Worm (Caenorhabditis elegans) whole organism, late embryonic: ENCODE data around the gene tebp-2.
A peak's percentile ranks its signal among the peaks of the same experiment; 100 is the strongest.

Source experiments
- K02D7.2 ChIP-seq: sonication (generic microtip); optimal IDR thresholded peaks from 2 replicates; lab custom pipeline; 2017; ENCODE audit warnings: mild to moderate bottlenecking, missing genetic modification characterization, missing compliant biosample characterization
- ahr-1 ChIP-seq: sonication (generic microtip); optimal IDR thresholded peaks from 2 replicates; lab custom pipeline; 2016; ENCODE audit warnings: missing genetic modification characterization, missing compliant biosample characterization
- ceh-18 ChIP-seq: sonication (generic microtip); optimal IDR thresholded peaks from 2 replicates; lab custom pipeline; 2016; ENCODE audit warnings: missing genetic modification characterization, missing compliant biosample characterization
- ceh-19 ChIP-seq: fragments of 200-800 bp; sonication (Bioruptor generic); optimal IDR thresholded peaks from 2 replicates; lab custom pipeline; 2018; ENCODE audit warnings: mild to moderate bottlenecking, missing genetic modification characterization, missing compliant biosample characterization
- ceh-34 ChIP-seq: sonication (generic microtip); optimal IDR thresholded peaks from 2 replicates; lab custom pipeline; 2016; ENCODE audit warnings: mild to moderate bottlenecking, missing genetic modification characterization, missing compliant biosample characterization
- dmd-4 ChIP-seq: sonication (generic microtip); optimal IDR thresholded peaks from 2 replicates; lab custom pipeline; 2016; ENCODE audit warnings: borderline replicate concordance, missing genetic modification characterization, missing compliant biosample characterization
- dve-1 ChIP-seq: sonication (generic microtip); optimal IDR thresholded peaks from 2 replicates; lab custom pipeline; 2017; ENCODE audit warnings: antibody characterized with exemption, mild to moderate bottlenecking, missing genetic modification characterization, missing compliant biosample characterization
- elt-4 ChIP-seq: sonication (generic microtip); optimal IDR thresholded peaks from 2 replicates; lab custom pipeline; 2016; ENCODE audit warnings: missing genetic modification characterization, missing compliant biosample characterization
- hlh-15 ChIP-seq: sonication (generic microtip); optimal IDR thresholded peaks from 2 replicates; lab custom pipeline; 2016; ENCODE audit warnings: missing genetic modification characterization, missing compliant biosample characterization
- hlh-30 ChIP-seq: sonication (generic microtip); optimal IDR thresholded peaks from 2 replicates; lab custom pipeline; 2017; ENCODE audit warnings: antibody characterized with exemption, missing genetic modification characterization, missing compliant biosample characterization; ENCODE audit not compliant: insufficient read depth
- hlh-8 ChIP-seq: sonication (generic microtip); optimal IDR thresholded peaks from 2 replicates; lab custom pipeline; 2016; ENCODE audit warnings: missing genotype, missing genetic modification characterization, missing compliant biosample characterization
- lim-6 ChIP-seq: sonication (generic microtip); optimal IDR thresholded peaks from 2 replicates; lab custom pipeline; 2016; ENCODE audit warnings: missing genetic modification characterization, missing compliant biosample characterization
- npax-4 ChIP-seq: sonication (generic microtip); optimal IDR thresholded peaks from 2 replicates; lab custom pipeline; 2016; ENCODE audit warnings: missing genetic modification characterization, missing compliant biosample characterization
- pha-4 ChIP-seq: fragments of 150-350 bp; optimal IDR thresholded peaks from 2 replicates; lab custom pipeline; 2018; ENCODE audit warnings: missing biosample characterization, missing genetic modification reagents, missing genetic modification characterization
- pqm-1 ChIP-seq: sonication (generic microtip); optimal IDR thresholded peaks from 2 replicates; lab custom pipeline; 2016; ENCODE audit warnings: missing genetic modification characterization, missing compliant biosample characterization
- ref-2 ChIP-seq: sonication (generic microtip); optimal IDR thresholded peaks from 2 replicates; lab custom pipeline; 2016; ENCODE audit warnings: missing genetic modification characterization, missing compliant biosample characterization
- rnt-1 ChIP-seq: sonication (generic microtip); optimal IDR thresholded peaks from 2 replicates; lab custom pipeline; 2016; ENCODE audit warnings: missing genetic modification characterization, missing compliant biosample characterization
- sdc-2 ChIP-seq: sonication (generic microtip); optimal IDR thresholded peaks from 2 replicates; lab custom pipeline; 2016; ENCODE audit warnings: missing genotype, missing genetic modification characterization, missing compliant biosample characterization
- syd-9 ChIP-seq: sonication (generic microtip); optimal IDR thresholded peaks from 2 replicates; lab custom pipeline; 2016; ENCODE audit warnings: mild to moderate bottlenecking, missing genetic modification characterization, moderate library complexity, missing compliant biosample characterization
- ttx-3 ChIP-seq: sonication (generic microtip); optimal IDR thresholded peaks from 2 replicates; lab custom pipeline; 2016; ENCODE audit warnings: missing genetic modification reagents, missing genetic modification characterization, missing compliant biosample characterization
- unc-42 ChIP-seq: sonication (generic microtip); optimal IDR thresholded peaks from 2 replicates; lab custom pipeline; 2016; ENCODE audit warnings: missing genotype, missing genetic modification characterization, missing compliant biosample characterization
- unc-55 ChIP-seq: sonication (generic microtip); optimal IDR thresholded peaks from 2 replicates; lab custom pipeline; 2017; ENCODE audit warnings: missing biosample characterization, missing genetic modification reagents, missing genetic modification characterization
- zip-5 ChIP-seq: sonication (generic microtip); optimal IDR thresholded peaks from 2 replicates; lab custom pipeline; 2016; ENCODE audit warnings: missing genetic modification characterization, missing compliant biosample characterization

Gene tebp-2

ce11 chrIV:5587964-5588860 is 46.8 kb downstream of the tebp-2 start:
- TF ChIP-seq dmd-4 (tag; lab: Kevin White, UChicago) (no peak), hlh-30 (tag; lab: Kevin White, UChicago) (peak; percentile 32)

ce11 chrIV:5590120-5590519 is 48.7 kb downstream of the tebp-2 start:
- TF ChIP-seq ttx-3: no peak
- no peak for TF ChIP-seq K02D7.2
- TF ChIP-seq hlh-8 (tag; lab: Kevin White, UChicago): no peak
- no peak for TF ChIP-seq sdc-2 (tag; lab: Kevin White, UChicago)
- TF ChIP-seq unc-42 (tag; lab: Kevin White, UChicago): no peak
- no peak for TF ChIP-seq pha-4 (tag; lab: Kevin White, UChicago)
- no peak for TF ChIP-seq zip-5
- TF ChIP-seq rnt-1: no peak
- no peak for TF ChIP-seq ceh-19
- TF ChIP-seq ref-2: no peak
- no peak for TF ChIP-seq pqm-1
- TF ChIP-seq syd-9 (tag; lab: Kevin White, UChicago): no peak
- no peak for TF ChIP-seq elt-4 (tag; lab: Kevin White, UChicago)
- TF ChIP-seq ahr-1: no peak
- no peak for TF ChIP-seq lim-6 (tag; lab: Kevin White, UChicago)
- TF ChIP-seq hlh-15: no peak

DNA sequence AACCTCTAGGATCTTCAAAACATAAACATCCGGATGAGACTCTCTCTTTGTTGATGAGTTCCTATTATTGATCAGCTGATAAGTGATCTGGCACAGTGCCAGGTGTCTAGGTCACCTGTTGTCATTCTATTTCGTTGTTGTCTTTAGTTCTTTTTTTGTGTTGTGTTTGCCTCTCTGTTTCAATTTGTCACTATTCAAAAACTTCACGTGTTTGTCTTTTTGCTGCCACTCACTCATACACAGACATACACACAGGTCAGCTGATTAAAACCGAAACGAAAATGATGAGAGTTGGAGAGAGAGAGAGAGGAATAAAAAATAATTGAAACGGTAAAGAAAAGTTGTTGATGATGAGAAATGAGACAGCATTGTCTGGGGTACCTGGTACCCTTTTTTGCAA is 49.7 kb downstream of the tebp-2 start:
- no peak for TF ChIP-seq npax-4 (tag; lab: Kevin White, UChicago)
- peak; percentile 56 for TF ChIP-seq hlh-30 (tag; lab: Kevin White, UChicago)
- no peak for TF ChIP-seq pha-4 (tag; lab: Kevin White, UChicago)
- TF ChIP-seq ceh-18 (tag; lab: Kevin White, UChicago): peak; percentile 57
- TF ChIP-seq pqm-1: no peak

ce11 chrIV:5592956-5593355 is 51.5 kb downstream of the tebp-2 start:
- TF ChIP-seq dve-1: no peak

DNA sequence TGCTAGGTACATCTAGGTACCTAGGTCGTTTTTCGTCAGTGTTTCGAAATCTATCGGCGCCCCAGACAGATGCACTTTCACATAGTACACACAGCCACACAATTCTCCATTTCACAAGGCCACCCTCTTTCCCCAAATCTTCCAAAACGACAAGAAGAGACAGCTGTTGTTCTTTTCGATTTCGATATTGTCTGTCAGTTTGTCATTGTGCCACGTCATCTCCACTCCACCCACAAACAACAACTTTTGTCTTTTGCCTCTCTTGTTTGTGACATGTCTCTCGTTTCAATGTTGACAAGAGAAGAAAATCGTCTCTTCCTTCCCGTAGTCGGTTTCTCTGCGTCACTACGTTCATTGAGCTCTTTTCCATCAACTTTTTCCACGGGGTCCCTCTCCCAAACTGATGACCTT is 52.4 kb downstream of the tebp-2 start:
- TF ChIP-seq rnt-1: peak; percentile 73
- no peak for TF ChIP-seq ttx-3
- peak; percentile 89 for TF ChIP-seq ceh-18 (tag; lab: Kevin White, UChicago)
- TF ChIP-seq unc-55 (GFP tag; lab: Kevin White, UChicago): peak; percentile 97
- TF ChIP-seq ceh-34 (tag; lab: Kevin White, UChicago): peak; percentile 15
- TF ChIP-seq, all 69 proteins: peak for 4
